Worm (Caenorhabditis elegans): ENCODE measurements around the gene D1086.1.
"Not testable (repeated sequence)": the region's sequence is repeated elsewhere in the genome, so short reads cannot be mapped to it uniquely, and the experiment has no call there.

The D1086.1 gene

DNA sequence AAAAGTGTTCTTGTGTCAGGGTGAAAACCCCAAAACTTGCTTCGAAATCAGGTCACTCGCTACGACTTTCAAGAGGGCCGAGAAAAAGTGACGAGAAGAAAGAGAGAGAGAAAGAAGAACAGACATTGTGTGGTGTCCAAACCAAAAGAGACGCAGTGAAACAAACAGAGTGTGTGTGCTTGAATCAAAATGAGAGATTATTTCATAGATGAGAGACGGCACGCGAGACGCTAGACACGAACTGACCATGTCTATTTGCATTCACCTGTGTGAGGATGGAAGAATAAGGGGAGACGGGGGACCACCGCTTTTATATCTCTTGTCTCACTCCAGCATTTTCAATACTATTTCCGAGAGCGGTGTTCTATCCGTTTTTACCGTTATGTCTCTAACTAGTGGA, 37.5 kb downstream of the D1086.1 start (continued):
- TF ChIP-seq lin-13 (GFP tag; optimal IDR thresholded peaks at IDR 0.05) (peak; percentile 32), ztf-11 (tag; optimal IDR thresholded peaks at IDR 0.05) (no peak), nhr-21 (tag; optimal IDR thresholded peaks at IDR 0.05) (peak; percentile 63), blmp-1 (tag; optimal IDR thresholded peaks at IDR 0.05; ENCODE audit: insufficient read depth) (peak; percentile 50), nhr-77 (tag; optimal IDR thresholded peaks at IDR 0.05) (no peak), mab-5 (tag; optimal IDR thresholded peaks at IDR 0.05) (no peak), aly-2 (tag; optimal IDR thresholded peaks at IDR 0.05) (no peak), ceh-82 (tag; optimal IDR thresholded peaks at IDR 0.05) (peak; percentile 37), F13H6.1 (tag; optimal IDR thresholded peaks at IDR 0.05) (peak; percentile 86), unc-55 (GFP tag; optimal IDR thresholded peaks at IDR 0.05) (peak; percentile 69), nhr-129 (tag; optimal IDR thresholded peaks at IDR 0.05) (peak; percentile 92), dmd-4 (tag; optimal IDR thresholded peaks at IDR 0.05) (no peak), mbf-1 (tag; optimal IDR thresholded peaks at IDR 0.05) (no peak), C34F6.9 (tag; optimal IDR thresholded peaks at IDR 0.05) (peak; percentile 79), ZK546.5 (tag; optimal IDR thresholded peaks at IDR 0.05) (no peak), nhr-11 (tag; optimal IDR thresholded peaks at IDR 0.05) (no peak), mdl-1 (tag; optimal IDR thresholded peaks at IDR 0.05) (peak; percentile 28 to 70), nhr-10 (tag; optimal IDR thresholded peaks at IDR 0.05) (no peak)

DNA sequence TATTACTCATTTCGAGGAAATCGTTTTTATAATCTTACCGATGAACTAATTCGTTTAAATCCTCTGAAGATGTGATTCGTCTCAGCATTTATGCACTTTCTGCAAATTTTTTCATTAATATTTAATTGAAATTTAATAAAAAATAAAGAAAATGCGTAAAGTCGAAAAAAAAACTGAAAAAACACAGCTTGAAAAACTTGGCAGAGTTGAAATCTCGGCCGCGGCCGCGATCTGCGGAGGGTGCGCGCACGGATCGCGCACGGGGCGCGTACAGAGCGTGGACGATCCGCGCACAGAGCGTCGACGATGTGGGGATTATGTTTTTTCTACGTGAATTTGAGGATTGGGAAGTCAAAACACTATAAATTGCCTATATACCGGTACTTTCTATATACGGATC, 39.1 kb downstream of the D1086.1 start, which contains the start of gene AH10.4:
Gene AH10.4 (minus strand): TSS at position 101 of the 400 bp plus-strand sequence.
- TF ChIP-seq nhr-23 (tag; optimal IDR thresholded peaks at IDR 0.05); unc-55 (GFP tag; optimal IDR thresholded peaks at IDR 0.05); crh-2 (tag; optimal IDR thresholded peaks at IDR 0.05): not testable (repeated sequence)

DNA sequence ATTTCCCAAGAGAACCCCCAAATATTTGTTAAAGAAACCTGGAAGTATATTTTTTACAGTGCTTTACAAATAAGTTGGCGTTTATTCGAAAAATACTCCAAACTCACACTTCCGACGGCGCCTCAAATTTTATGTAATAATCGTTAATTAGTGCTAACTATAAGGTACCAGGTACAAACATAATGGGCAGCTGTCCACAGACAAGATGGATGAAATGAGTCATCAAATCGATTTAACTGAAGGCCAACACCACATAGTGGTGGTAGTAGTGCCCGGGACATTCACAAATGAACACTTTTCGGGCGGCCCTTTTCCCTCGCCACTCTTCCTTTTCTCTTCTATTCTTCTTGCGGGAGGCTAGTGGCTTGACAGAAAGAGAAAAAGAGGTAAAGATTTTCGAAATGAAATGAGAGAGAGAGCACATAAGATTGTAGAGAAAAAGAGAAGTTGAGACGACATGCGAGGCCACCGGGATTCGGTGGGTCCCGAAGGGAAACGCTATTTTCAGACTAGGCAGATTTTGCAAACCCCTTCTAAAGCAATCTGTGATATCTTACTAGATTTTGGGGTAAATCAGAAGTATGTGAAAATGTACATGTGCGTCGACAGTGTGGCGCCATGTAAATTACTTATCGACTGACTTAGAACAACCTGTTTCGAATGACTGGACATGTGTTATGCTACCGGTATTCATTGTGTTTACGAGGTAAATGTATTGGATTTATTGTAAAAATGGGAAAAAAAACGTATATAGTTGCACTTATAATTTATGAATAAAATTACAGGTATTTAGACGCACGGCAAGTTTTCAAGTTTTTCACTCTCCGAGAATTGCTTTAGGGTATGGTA, 40.8 kb downstream of the D1086.1 start:
- TF ChIP-seq unc-55 (GFP tag; optimal IDR thresholded peaks at IDR 0.05) = no peak
- no peak for TF ChIP-seq Y55F3AM.14 (GFP tag; optimal IDR thresholded peaks at IDR 0.05)
- peak in 1 of 2 experiments; percentile 16 for TF ChIP-seq lsy-2 (tag; optimal IDR thresholded peaks at IDR 0.05)
- peak; percentile 36 for TF ChIP-seq fos-1 (tag; optimal IDR thresholded peaks at IDR 0.05)
- peak; percentile 34 for TF ChIP-seq sma-3 (GFP tag; optimal IDR thresholded peaks at IDR 0.05)
- TF ChIP-seq mdl-1 (tag; optimal IDR thresholded peaks at IDR 0.05) = no peak
- peak; percentile 19 for TF ChIP-seq blmp-1 (tag; optimal IDR thresholded peaks at IDR 0.05; ENCODE audit: insufficient read depth)
- no peak for TF ChIP-seq unc-39 (tag; optimal IDR thresholded peaks at IDR 0.05)
- TF ChIP-seq ceh-16 (tag; optimal IDR thresholded peaks at IDR 0.05) = no peak
- peak; percentile 46 for TF ChIP-seq C34F6.9 (tag; optimal IDR thresholded peaks at IDR 0.05)
- TF ChIP-seq nhr-129 (tag; optimal IDR thresholded peaks at IDR 0.05) = peak; percentile 53
- TF ChIP-seq unc-62 (GFP tag; optimal IDR thresholded peaks at IDR 0.05) = no peak
- TF ChIP-seq nhr-25 (tag; optimal IDR thresholded peaks at IDR 0.05) = peak; percentile 10
- no peak for TF ChIP-seq ZK546.5 (tag; optimal IDR thresholded peaks at IDR 0.05)
- no peak for TF ChIP-seq snpc-4 (tag; optimal IDR thresholded peaks at IDR 0.05)
- peak; percentile 11 for TF ChIP-seq sma-9 (GFP tag; optimal IDR thresholded peaks at IDR 0.05)
- no peak for TF ChIP-seq sma-9 (tag; optimal IDR thresholded peaks at IDR 0.05)

DNA sequence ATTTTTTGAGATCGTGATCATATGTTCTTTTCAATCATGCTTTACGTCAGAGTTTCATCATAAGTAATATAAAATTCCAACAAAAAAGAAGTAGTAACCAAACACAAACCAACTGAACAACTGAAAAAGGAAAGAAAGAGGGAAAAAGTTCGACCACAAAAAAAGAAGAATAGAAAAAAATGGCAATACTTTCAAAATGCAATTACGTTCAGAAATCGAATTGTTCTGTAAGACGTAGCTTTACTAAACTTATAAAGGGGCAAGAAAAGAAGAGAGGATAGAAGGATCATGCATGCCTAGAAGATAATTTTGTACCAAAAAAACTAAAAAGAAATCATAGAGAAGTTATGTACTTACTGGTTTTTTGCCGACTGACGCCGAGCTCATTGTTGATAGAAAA, 42.1 kb downstream of the D1086.1 start:
- TF ChIP-seq F13H6.1 (tag; optimal IDR thresholded peaks at IDR 0.05) (no peak), alr-1 (tag; optimal IDR thresholded peaks at IDR 0.05) (no peak), elt-1 (tag; optimal IDR thresholded peaks at IDR 0.05) (no peak), blmp-1 (tag; optimal IDR thresholded peaks at IDR 0.05; ENCODE audit: insufficient read depth) (no peak), nhr-21 (tag; optimal IDR thresholded peaks at IDR 0.05) (no peak), Y55F3AM.14 (GFP tag; optimal IDR thresholded peaks at IDR 0.05) (no peak), R02D3.7 (tag; optimal IDR thresholded peaks at IDR 0.05) (no peak), ceh-82 (tag; optimal IDR thresholded peaks at IDR 0.05) (no peak), sem-4 (tag; optimal IDR thresholded peaks at IDR 0.05) (peak; percentile 58), ceh-16 (tag; optimal IDR thresholded peaks at IDR 0.05) (no peak), lsy-2 (tag; optimal IDR thresholded peaks at IDR 0.05) (peak in 1 of 2 experiments; percentile 21), sma-9 (GFP tag; optimal IDR thresholded peaks at IDR 0.05) (peak; percentile 47), sma-9 (tag; optimal IDR thresholded peaks at IDR 0.05) (no peak), crh-2 (tag; optimal IDR thresholded peaks at IDR 0.05) (no peak)
